Fruit fly (Drosophila melanogaster): ENCODE measurements around the gene eIF3e.

eIF3e gene

DNA sequence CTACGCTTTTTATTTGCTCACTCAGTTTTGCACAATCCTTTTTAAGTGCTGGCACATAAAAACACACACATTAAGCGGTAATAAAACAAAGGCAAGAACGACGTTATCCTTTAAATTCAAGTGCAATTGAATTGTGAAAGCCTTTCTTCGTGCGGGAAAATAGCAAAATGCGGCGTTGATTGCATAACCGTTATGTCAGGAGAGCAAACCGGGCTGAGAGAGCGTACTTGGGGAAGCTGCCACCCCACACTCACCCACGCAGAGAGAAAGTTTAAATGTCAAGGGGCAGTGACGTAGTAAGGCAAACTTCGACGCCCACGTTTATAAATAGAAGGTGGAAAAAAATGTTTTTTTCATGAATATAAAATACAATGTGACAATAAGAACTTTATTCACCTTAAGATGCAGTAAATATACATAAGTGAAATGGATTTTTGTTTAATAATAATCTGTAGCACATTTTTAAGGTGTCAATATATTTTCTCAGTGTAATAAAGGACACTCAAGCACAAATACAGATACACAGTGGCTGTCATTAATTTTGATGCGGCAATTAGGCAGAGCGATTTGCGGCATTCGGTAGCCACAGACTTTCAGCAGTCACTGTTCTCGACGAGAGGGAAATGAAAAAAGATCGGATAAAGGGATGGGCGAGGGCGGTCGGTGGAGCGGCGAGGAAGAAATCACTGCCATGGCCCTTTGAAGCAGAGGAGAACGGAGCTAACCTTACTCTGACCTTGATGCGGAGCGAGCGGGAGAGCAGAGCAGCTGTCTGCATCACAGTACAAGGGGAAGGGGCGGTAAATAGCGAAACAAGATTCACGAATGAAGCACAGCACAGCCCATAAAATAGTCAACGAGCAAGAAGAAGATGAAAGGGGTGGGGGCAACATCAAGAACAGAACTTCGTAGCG lies 19.3 kb upstream of the eIF3e start (continued):
- TF ChIP-seq Asciz (GFP tag; optimal IDR thresholded peaks at IDR 0.05) (peak; percentile 21), Poxn (GFP tag; IDR thresholded peaks at IDR 0.05) (0 out of 2 replicates have a peak, but pooled peaks have one; percentile 40), D (optimal IDR thresholded peaks at IDR 0.05) (no peak), D (GFP tag; optimal IDR thresholded peaks at IDR 0.05) (peak; percentile 5), CG13775 (GFP tag; optimal IDR thresholded peaks at IDR 0.05) (no peak), CG8944 (GFP tag; optimal IDR thresholded peaks at IDR 0.05) (peak; percentile 9), HHEX (GFP tag; optimal IDR thresholded peaks at IDR 0.05) (no peak), Spps (tag; optimal IDR thresholded peaks at IDR 0.05) (no peak), Scr (GFP tag; IDR thresholded peaks at IDR 0.05; ENCODE audit: partially characterized antibody) (no peak; the same call in 1 of the 2 replicates), gro (GFP tag; optimal IDR thresholded peaks at IDR 0.05) (peak; percentile 47), CG4404 (GFP tag; IDR thresholded peaks at IDR 0.05) (no peak), cwo (GFP tag; optimal IDR thresholded peaks at IDR 0.05) (peak; percentile 54), Dp (GFP tag; optimal IDR thresholded peaks at IDR 0.05) (no peak), Xbp1 (GFP tag; optimal IDR thresholded peaks at IDR 0.05) (peak; percentile 16), Mes4 (GFP tag; optimal IDR thresholded peaks at IDR 0.05) (peak; percentile 14), onecut (GFP tag; IDR thresholded peaks at IDR 0.05) (no peak), CG12744 (GFP tag; optimal IDR thresholded peaks at IDR 0.05) (peak; percentile 9), ems (GFP tag; optimal IDR thresholded peaks at IDR 0.05) (no peak), CG14710 (tag; optimal IDR thresholded peaks at IDR 0.05) (peak; percentile 27), so (GFP tag; IDR thresholded peaks at IDR 0.05) (0 out of 3 replicates have a peak, but pooled peaks have one; percentile 54), CG9797 (GFP tag; optimal IDR thresholded peaks at IDR 0.05) (no peak), Gsc (GFP tag; IDR thresholded peaks at IDR 0.05) (no peak), CTCF (GFP tag; optimal IDR thresholded peaks at IDR 0.05) (no peak), CG10543 (GFP tag; optimal IDR thresholded peaks at IDR 0.05) (no peak), CG17568 (GFP tag; optimal IDR thresholded peaks at IDR 0.05) (peak; percentile 6), en (GFP tag; optimal IDR thresholded peaks at IDR 0.05) (no peak), sug (tag; optimal IDR thresholded peaks at IDR 0.05) (no peak), CG11085 (GFP tag; IDR thresholded peaks at IDR 0.05) (no peak), CG8089 (GFP tag; optimal IDR thresholded peaks at IDR 0.05) (no peak), Adf1 (GFP tag; IDR thresholded peaks at IDR 0.05) (peak; percentile 23; the same call in 1 of the 2 replicates), gfzf (GFP tag; optimal IDR thresholded peaks at IDR 0.05) (no peak), Fer2 (tag; optimal IDR thresholded peaks at IDR 0.05) (no peak), Hr78 (GFP tag; optimal IDR thresholded peaks at IDR 0.05) (peak in 1 of 2 experiments; percentile 54), CG11456 (GFP tag; IDR thresholded peaks at IDR 0.05) (0 out of 3 replicates have a peak, but pooled peaks have one; percentile 6), ttk (GFP tag; IDR thresholded peaks at IDR 0.05) (no peak), B-H2 (GFP tag; optimal IDR thresholded peaks at IDR 0.05) (no peak), Sry-β (GFP tag; optimal IDR thresholded peaks at IDR 0.05) (no peak), chm (GFP tag; IDR thresholded peaks at IDR 0.05) (no peak), sqz (GFP tag; optimal IDR thresholded peaks at IDR 0.05) (no peak), Bteb2 (GFP tag; optimal IDR thresholded peaks at IDR 0.05) (peak; percentile 35), Six4 (GFP tag; optimal IDR thresholded peaks at IDR 0.05) (no peak), CG13123 (GFP tag; optimal IDR thresholded peaks at IDR 0.05) (no peak), CG2116 (GFP tag; optimal IDR thresholded peaks at IDR 0.05) (no peak), CG3995 (GFP tag; optimal IDR thresholded peaks at IDR 0.05) (no peak), CG13424 (tag; optimal IDR thresholded peaks at IDR 0.05) (peak; percentile 48), ash1 (GFP tag; optimal IDR thresholded peaks at IDR 0.05) (no peak), CG13894 (tag; optimal IDR thresholded peaks at IDR 0.05) (peak; percentile 67), CG6689 (GFP tag; IDR thresholded peaks at IDR 0.05) (no peak), CG1024 (GFP tag; IDR thresholded peaks at IDR 0.05) (no peak), cas (GFP tag; IDR thresholded peaks at IDR 0.05) (no peak)
